Worm (Caenorhabditis elegans) whole organism, early embryonic: ENCODE measurements around the gene mab-3.

Experiments used
- B0310.2 ChIP-seq: sonication (generic microtip); optimal IDR thresholded peaks from 2 replicates; lab custom pipeline; 2016; ENCODE audit warnings: mild to moderate bottlenecking, missing genetic modification characterization, missing compliant biosample characterization
- F13C5.2 ChIP-seq: sonication (generic microtip); optimal IDR thresholded peaks from 2 replicates; lab custom pipeline; 2017; ENCODE audit warnings: mild to moderate bottlenecking, missing genetic modification characterization, inconsistent platforms, missing compliant biosample characterization
- aly-1 ChIP-seq: sonication (generic microtip); optimal IDR thresholded peaks from 2 replicates; lab custom pipeline; 2016; ENCODE audit warnings: missing genetic modification characterization, missing compliant biosample characterization
- ama-1 ChIP-seq: fragments of 150-350 bp; optimal IDR thresholded peaks from 2 replicates; lab custom pipeline; 2014
- ceh-36 ChIP-seq: sonication (generic microtip); optimal IDR thresholded peaks from 2 replicates; lab custom pipeline; 2016; ENCODE audit warnings: missing genetic modification characterization, inconsistent platforms, missing compliant biosample characterization
- flt-1 ChIP-seq: fragments of 200-800 bp; sonication (Bioruptor generic); IDR thresholded peaks from 2 replicates; pipeline ENCODE4 v1.3.6; 2022; ENCODE audit warnings: missing genetic modification characterization, missing compliant biosample characterization
- hmg-4 ChIP-seq: fragments of 200-800 bp; sonication (Bioruptor generic); optimal IDR thresholded peaks from 2 replicates; lab custom pipeline; 2018; ENCODE audit warnings: mild to moderate bottlenecking, missing genetic modification characterization, missing compliant biosample characterization
- sea-1 ChIP-seq: fragments of 200-800 bp; sonication (Bioruptor generic); conservative IDR thresholded peaks from 2 replicates; pipeline ENCODE4 v1.3.6; 2022; ENCODE audit warnings: missing genetic modification characterization, missing compliant biosample characterization
- tbx-11 ChIP-seq: fragments of 200-800 bp; sonication (Bioruptor generic); IDR thresholded peaks from 2 replicates; pipeline ENCODE4 v1.3.6; 2022; ENCODE audit warnings: missing genetic modification characterization, missing compliant biosample characterization
- tbx-37 ChIP-seq: fragments of 200-800 bp; sonication (Bioruptor generic); conservative IDR thresholded peaks from 2 replicates; pipeline ENCODE4 v1.3.6; 2022; ENCODE audit warnings: missing genetic modification reagents, missing genetic modification characterization, missing compliant biosample characterization
- tra-4 ChIP-seq: sonication (generic microtip); optimal IDR thresholded peaks from 2 replicates; lab custom pipeline; 2017; ENCODE audit warnings: missing genetic modification characterization, missing compliant biosample characterization

ce11 chrII:9691839-9692238 is 40.1 kb upstream of the mab-3 start, which contains the start of gene nlp-11:
- no peak for TF ChIP-seq hmg-4 (GFP tag; lab: Kevin White, UChicago)
- TF ChIP-seq ama-1 (lab: Kevin White, UChicago), result no peak
- no peak for TF ChIP-seq sea-1 (GFP tag; lab: Robert Waterston, UW)
- no peak for TF ChIP-seq tra-4 (tag; lab: Kevin White, UChicago)
- TF ChIP-seq ceh-36 (tag; lab: Kevin White, UChicago), result no peak
- TF ChIP-seq F13C5.2 (tag; lab: Kevin White, UChicago), result no peak
- no peak for TF ChIP-seq aly-1 (tag; lab: Kevin White, UChicago)
- TF ChIP-seq B0310.2 (tag; lab: Kevin White, UChicago), result no peak
- TF ChIP-seq tbx-11 (GFP tag; lab: Robert Waterston, UW), result no peak
- no peak for TF ChIP-seq tbx-37
- TF ChIP-seq flt-1, result no peak
